Worm (Caenorhabditis elegans): Measurements from ENCODE around the gene Y45F3A.8.

DNA sequence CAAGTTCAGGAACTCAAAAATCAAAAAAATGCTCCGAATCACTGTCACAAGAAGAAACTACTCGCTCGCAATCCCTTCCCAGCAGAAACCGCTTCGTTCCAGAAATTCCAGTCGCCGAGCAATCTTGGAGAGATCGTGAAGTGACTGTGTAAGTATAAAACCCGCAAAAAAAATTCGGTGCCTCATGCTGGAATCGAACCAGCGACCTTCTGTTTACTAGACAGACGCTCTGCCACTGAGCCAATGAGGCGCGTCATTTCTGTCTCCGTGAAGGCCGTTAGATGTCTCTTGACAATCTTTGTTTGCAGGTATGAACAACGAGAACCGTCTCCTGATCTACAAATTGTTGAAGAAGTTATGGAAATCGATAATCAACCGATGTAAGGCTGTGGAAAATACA lies 31.9 kb upstream of the Y45F3A.8 start:
- TF ChIP-seq flt-1 (GFP tag; IDR thresholded peaks at IDR 0.05) = peak; percentile 94
- TF ChIP-seq ztf-29 (GFP tag; IDR thresholded peaks at IDR 0.05) = peak; percentile 67
- TF ChIP-seq T22C8.4 (GFP tag; IDR thresholded peaks at IDR 0.05) = peak; percentile 92
- TF ChIP-seq med-1 (GFP tag; optimal IDR thresholded peaks at IDR 0.05; ENCODE audit: insufficient read depth) = peak; percentile 55
- TF ChIP-seq klf-2 (GFP tag; conservative IDR thresholded peaks at IDR 0.05) = peak; percentile 81
- peak; percentile 85 for TF ChIP-seq ref-1 (GFP tag; conservative IDR thresholded peaks at IDR 0.05)
- TF ChIP-seq cog-1 (tag; optimal IDR thresholded peaks at IDR 0.05) = peak; percentile 51
- TF ChIP-seq ztf-23 (GFP tag; IDR thresholded peaks at IDR 0.05) = peak; percentile 82
- TF ChIP-seq tab-1 (GFP tag; IDR thresholded peaks at IDR 0.05) = peak; percentile 93

Data from whole organism, midembryonic.